Worm (Caenorhabditis elegans) whole organism, mixed stage, embryonic: ENCODE data around the gene nspb-8.

Source experiments
- hlh-1 ChIP-seq: fragments of 150-350 bp; optimal IDR thresholded peaks from 2 replicates; lab custom pipeline; 2014; ENCODE audit warnings: missing biosample characterization, missing genetic modification reagents, missing genetic modification characterization
- mab-5 ChIP-seq: fragments of 150-350 bp; optimal IDR thresholded peaks from 2 replicates; lab custom pipeline; 2014; ENCODE audit warnings: missing biosample characterization, missing genetic modification characterization
- mls-2 ChIP-seq: sonication (generic microtip); optimal IDR thresholded peaks from 2 replicates; lab custom pipeline; 2016; ENCODE audit warnings: mild to moderate bottlenecking, missing genetic modification characterization, moderate library complexity, missing compliant biosample characterization
- snpc-4 ChIP-seq: fragments of 150-350 bp; optimal IDR thresholded peaks from 2 replicates; lab custom pipeline; 2014; ENCODE audit warnings: missing biosample characterization, missing genetic modification characterization

DNA sequence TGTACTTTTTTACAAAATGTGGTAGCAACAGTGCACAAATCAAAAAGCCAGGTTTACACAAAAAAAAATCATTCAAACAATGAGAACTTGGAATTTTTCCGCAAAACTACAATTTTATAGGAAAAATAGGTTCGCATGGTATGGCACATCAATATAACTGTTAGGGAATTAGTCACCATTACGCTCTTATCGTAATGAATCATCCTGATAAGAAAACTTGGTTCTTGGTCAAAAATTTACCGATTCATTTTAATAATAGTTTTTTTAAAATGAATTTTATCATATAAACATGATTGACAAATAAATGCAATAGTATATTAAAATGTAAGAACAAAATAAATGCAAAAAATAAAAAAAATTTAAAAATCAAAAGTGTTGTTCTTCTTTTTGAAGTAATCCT is 39.9 kb downstream of the nspb-8 start:
- TF ChIP-seq snpc-4 (no peak), hlh-1 (no peak), mab-5 (tag; lab: Kevin White, UChicago) (no peak), mls-2 (no peak)
